Fruit fly (Drosophila melanogaster) whole organism, embryonic: Measurements from ENCODE around the gene CG1965.

ENCODE experiments used
- Antp ChIP-seq: fragments of 200-800 bp; sonication (Bioruptor generic); optimal IDR thresholded peaks from 3 replicates; lab custom pipeline; 2016; ENCODE audit warnings: missing biosample characterization, missing genetic modification characterization
- CG10147 ChIP-seq: fragments of 200-800 bp; sonication (Bioruptor generic); optimal IDR thresholded peaks from 2 replicates; lab custom pipeline; 2019; ENCODE audit warnings: missing biosample characterization, mild to moderate bottlenecking, missing genetic modification characterization, moderate library complexity
- CG10654 ChIP-seq: fragments of 200-800 bp; sonication (Bioruptor generic); optimal IDR thresholded peaks from 2 replicates; lab custom pipeline; 2016; ENCODE audit warnings: missing biosample characterization, missing genetic modification characterization
- CG11723 ChIP-seq: fragments of 200-800 bp; sonication (Bioruptor generic); optimal IDR thresholded peaks from 2 replicates; lab custom pipeline; 2017; ENCODE audit warnings: missing biosample characterization, mild to moderate bottlenecking, missing genetic modification characterization
- CG12299 ChIP-seq: fragments of 200-800 bp; sonication (Bioruptor generic); optimal IDR thresholded peaks from 2 replicates; lab custom pipeline; 2018; ENCODE audit warnings: missing biosample characterization, mild to moderate bottlenecking, missing genetic modification characterization
- CG13894 ChIP-seq: fragments of 200-800 bp; sonication (Bioruptor generic); optimal IDR thresholded peaks from 3 replicates; lab custom pipeline; 2018; ENCODE audit warnings: missing biosample characterization, mild to moderate bottlenecking, missing genetic modification characterization, moderate library complexity
- CG14014 ChIP-seq: fragments of 200-800 bp; sonication (Bioruptor generic); IDR thresholded peaks from 2 replicates; pipeline ENCODE4 v1.3.6; 2022; ENCODE audit warnings: missing biosample characterization, missing genetic modification characterization
- CG14710 ChIP-seq: fragments of 200-800 bp; sonication (Bioruptor generic); optimal IDR thresholded peaks from 3 replicates; lab custom pipeline; 2019; ENCODE audit warnings: missing biosample characterization, mild to moderate bottlenecking, missing genetic modification characterization, moderate library complexity
- CG1529 ChIP-seq: fragments of 200-800 bp; sonication (Bioruptor generic); optimal IDR thresholded peaks from 3 replicates; lab custom pipeline; 2018; ENCODE audit warnings: missing biosample characterization, missing genetic modification characterization
- CG15479 ChIP-seq: fragments of 200-800 bp; sonication (Bioruptor generic); optimal IDR thresholded peaks from 3 replicates; lab custom pipeline; 2019; ENCODE audit warnings: missing biosample characterization, mild to moderate bottlenecking, missing genetic modification characterization, moderate library complexity
- CG15514 ChIP-seq: fragments of 200-800 bp; sonication (Bioruptor generic); optimal IDR thresholded peaks from 3 replicates; lab custom pipeline; 2017; ENCODE audit warnings: missing biosample characterization, missing genetic modification characterization, mild to moderate bottlenecking, moderate library complexity, missing genetic modification reagents
- CG2678 ChIP-seq: fragments of 200-800 bp; sonication (Bioruptor generic); optimal IDR thresholded peaks from 3 replicates; lab custom pipeline; 2019; ENCODE audit warnings: missing biosample characterization, mild to moderate bottlenecking, missing genetic modification characterization, moderate library complexity
- CG2889 ChIP-seq: fragments of 200-800 bp; sonication (Bioruptor generic); IDR thresholded peaks from 3 replicates; pipeline ENCODE4 v1.3.6; 2022; ENCODE audit warnings: missing biosample characterization, missing genetic modification characterization
- CG3726 ChIP-seq: fragments of 200-800 bp; sonication (Bioruptor generic); IDR thresholded peaks from 3 replicates; pipeline ENCODE4, ENCODE4 v1.3.6; 2022; ENCODE audit warnings: missing biosample characterization, missing genetic modification characterization
- CG7271 ChIP-seq: fragments of 200-800 bp; sonication (Bioruptor generic); optimal IDR thresholded peaks from 2 replicates; lab custom pipeline; 2018; ENCODE audit warnings: missing biosample characterization, mild to moderate bottlenecking, missing genetic modification characterization, moderate library complexity
- CG7357 ChIP-seq: fragments of 200-800 bp; sonication (Bioruptor generic); IDR thresholded peaks from 3 replicates; pipeline ENCODE4 v1.3.6; 2022; ENCODE audit warnings: missing biosample characterization, missing genetic modification characterization
- CG7963 ChIP-seq: fragments of 200-800 bp; sonication (Bioruptor generic); IDR thresholded peaks from 3 replicates; pipeline ENCODE4 v1.3.6; 2022; ENCODE audit warnings: missing biosample characterization, missing genetic modification characterization; ENCODE audit not compliant: partially characterized antibody
- CG8388 ChIP-seq: fragments of 200-800 bp; sonication (Bioruptor generic); optimal IDR thresholded peaks from 2 replicates; lab custom pipeline; 2019; ENCODE audit warnings: missing biosample characterization, mild to moderate bottlenecking, missing genetic modification characterization, moderate library complexity
- CG9797 ChIP-seq: fragments of 200-800 bp; sonication (Bioruptor generic); optimal IDR thresholded peaks from 3 replicates; lab custom pipeline; 2018; ENCODE audit warnings: missing biosample characterization, mild to moderate bottlenecking, missing genetic modification characterization
- CrebB ChIP-seq: fragments of 200-800 bp; sonication (Bioruptor generic); optimal IDR thresholded peaks from 3 replicates; lab custom pipeline; 2018; ENCODE audit warnings: missing biosample characterization, mild to moderate bottlenecking, missing genetic modification characterization
- Dip2 ChIP-seq: fragments of 200-800 bp; sonication (Bioruptor generic); IDR thresholded peaks from 2 replicates; pipeline ENCODE4 v1.3.6; 2022; ENCODE audit warnings: missing biosample characterization, missing genetic modification characterization
- Dref ChIP-seq: fragments of 200-800 bp; sonication (Bioruptor generic); IDR thresholded peaks from 2 replicates; pipeline ENCODE4 v1.3.6; 2022; ENCODE audit warnings: missing biosample characterization, missing genetic modification characterization
- Gug ChIP-seq: fragments of 200-800 bp; sonication (Bioruptor generic); IDR thresholded peaks from 4 replicates; pipeline ENCODE4 v1.3.6; 2022; ENCODE audit warnings: missing biosample characterization, missing genetic modification characterization
- Kr ChIP-seq: fragments of 200-800 bp; sonication (Bioruptor generic); optimal IDR thresholded peaks from 2 replicates; lab custom pipeline; 2017; ENCODE audit warnings: missing biosample characterization, mild to moderate bottlenecking, missing genetic modification characterization
- Side ChIP-seq: fragments of 200-800 bp; sonication (Bioruptor generic); optimal IDR thresholded peaks from 2 replicates; lab custom pipeline; 2016; ENCODE audit warnings: missing biosample characterization, missing genetic modification characterization
- Trl ChIP-seq, 3 experiments: fragments of >200 bp in 2 of 3; fragments of 200-800 bp in 1 of 3; sonication (Bioruptor generic) in 1 of 3; optimal IDR thresholded peaks; 2 replicates in 1 of 3; 3 replicates in 2 of 3; lab custom pipeline; 2016 to 2017; ENCODE audit warnings: missing biosample characterization in 1 of 3, missing genetic modification characterization in 1 of 3
- ac ChIP-seq: fragments of 200-800 bp; sonication (Bioruptor generic); optimal IDR thresholded peaks from 3 replicates; lab custom pipeline; 2017; ENCODE audit warnings: missing biosample characterization, mild to moderate bottlenecking, missing genetic modification characterization
- aop ChIP-seq: fragments of 200-800 bp; sonication (Bioruptor generic); IDR thresholded peaks from 2 replicates; pipeline ENCODE4 v1.3.6; 2022; ENCODE audit warnings: missing biosample characterization, missing genetic modification characterization
- bbx ChIP-seq: fragments of 200-800 bp; sonication (Bioruptor generic); IDR thresholded peaks from 2 replicates; pipeline ENCODE4 v1.3.6; 2022; ENCODE audit warnings: missing biosample characterization, missing genetic modification characterization; ENCODE audit not compliant: partially characterized antibody
- cg ChIP-seq: fragments of 200-800 bp; sonication (Bioruptor generic); optimal IDR thresholded peaks from 3 replicates; lab custom pipeline; 2019; ENCODE audit warnings: missing biosample characterization, mild to moderate bottlenecking, missing genetic modification characterization, moderate library complexity
- chinmo ChIP-seq: fragments of 200-800 bp; sonication (Bioruptor generic); IDR thresholded peaks from 4 replicates; pipeline ENCODE4 v1.3.6; 2022; ENCODE audit warnings: missing biosample characterization, missing genetic modification characterization; ENCODE audit not compliant: partially characterized antibody
- croc ChIP-seq: fragments of 200-800 bp; sonication (Bioruptor generic); conservative IDR thresholded peaks from 3 replicates; pipeline ENCODE4 v1.3.6; 2022; ENCODE audit warnings: missing biosample characterization, missing genetic modification characterization
- ewg ChIP-seq: fragments of 200-800 bp; sonication (Bioruptor generic); optimal IDR thresholded peaks from 3 replicates; lab custom pipeline; 2017; ENCODE audit warnings: mild to moderate bottlenecking, missing biosample characterization, missing genetic modification reagents, missing genetic modification characterization
- fu2 ChIP-seq: fragments of 200-800 bp; sonication (Bioruptor generic); optimal IDR thresholded peaks from 2 replicates; lab custom pipeline; 2016; ENCODE audit warnings: missing biosample characterization, missing genetic modification characterization
- hth ChIP-seq: fragments of >200 bp; optimal IDR thresholded peaks from 2 replicates; lab custom pipeline; 2017; ENCODE audit warnings: inconsistent platforms
- insv ChIP-seq, 2 experiments: fragments of 200-800 bp; sonication (Bioruptor generic); optimal IDR thresholded peaks; 3 replicates each; lab custom pipeline; 2016 to 2018; ENCODE audit warnings: missing biosample characterization in 2 of 2, missing genetic modification characterization in 2 of 2
- knrl ChIP-seq: fragments of 200-800 bp; sonication (Bioruptor generic); IDR thresholded peaks from 3 replicates; pipeline ENCODE4 v1.3.6; 2022; ENCODE audit warnings: missing biosample characterization, missing genetic modification characterization; ENCODE audit not compliant: partially characterized antibody
- lbe ChIP-seq: fragments of 200-800 bp; sonication (Bioruptor generic); optimal IDR thresholded peaks from 2 replicates; lab custom pipeline; 2016; ENCODE audit warnings: missing biosample characterization, mild to moderate bottlenecking, missing genetic modification characterization
- mirr ChIP-seq: fragments of 200-800 bp; sonication (Bioruptor generic); optimal IDR thresholded peaks from 3 replicates; lab custom pipeline; 2018; ENCODE audit warnings: missing biosample characterization, mild to moderate bottlenecking, missing genetic modification characterization
- nau ChIP-seq: fragments of 200-800 bp; sonication (Bioruptor generic); optimal IDR thresholded peaks from 3 replicates; lab custom pipeline; 2017; ENCODE audit warnings: missing biosample characterization, mild to moderate bottlenecking, missing genetic modification characterization, missing genetic modification reagents
- nmo ChIP-seq: fragments of 200-800 bp; sonication (Bioruptor generic); optimal IDR thresholded peaks from 2 replicates; lab custom pipeline; 2018; ENCODE audit warnings: missing biosample characterization, mild to moderate bottlenecking, missing genetic modification characterization, moderate library complexity
- pan ChIP-seq, 4 experiments: fragments of >200 bp in 3 of 4; fragments of 200-800 bp in 1 of 4; sonication (Bioruptor generic) in 1 of 4; optimal IDR thresholded peaks in 3 of 4; IDR thresholded peaks in 1 of 4; 2 replicates each; pipeline versions ENCODE4 v1.3.6 to Lab custom; 2017 to 2022; ENCODE audit warnings: missing biosample characterization in 2 of 4, missing genetic modification characterization in 2 of 4, mixed read lengths in 1 of 4
- pb ChIP-seq: fragments of 200-800 bp; sonication (Bioruptor generic); optimal IDR thresholded peaks from 3 replicates; lab custom pipeline; 2016; ENCODE audit warnings: missing biosample characterization, missing genetic modification characterization
- pho ChIP-seq: fragments of 200-800 bp; sonication (Bioruptor generic); optimal IDR thresholded peaks from 2 replicates; lab custom pipeline; 2016; ENCODE audit warnings: missing biosample characterization, missing genetic modification characterization
- pita ChIP-seq: fragments of 200-800 bp; sonication (Bioruptor generic); optimal IDR thresholded peaks from 2 replicates; lab custom pipeline; 2017; ENCODE audit warnings: missing biosample characterization, mild to moderate bottlenecking, missing genetic modification characterization
- row ChIP-seq: fragments of 200-800 bp; sonication (Bioruptor generic); IDR thresholded peaks from 3 replicates; pipeline ENCODE4 v1.3.6; 2022; ENCODE audit warnings: missing biosample characterization, missing genetic modification characterization
- sisA ChIP-seq: fragments of 200-800 bp; sonication (Bioruptor generic); IDR thresholded peaks from 2 replicates; pipeline ENCODE4 v1.3.6; 2022; ENCODE audit warnings: missing biosample characterization, missing genetic modification characterization
- wek ChIP-seq: fragments of 200-800 bp; sonication (Bioruptor generic); optimal IDR thresholded peaks from 3 replicates; lab custom pipeline; 2018; ENCODE audit warnings: missing biosample characterization, mild to moderate bottlenecking, missing genetic modification characterization, moderate library complexity
- zen2 ChIP-seq: fragments of 200-800 bp; sonication (Bioruptor generic); IDR thresholded peaks from 3 replicates; pipeline ENCODE4 v1.3.6; 2022; ENCODE audit warnings: missing biosample characterization, missing genetic modification characterization; ENCODE audit not compliant: partially characterized antibody

Gene CG1965

DNA sequence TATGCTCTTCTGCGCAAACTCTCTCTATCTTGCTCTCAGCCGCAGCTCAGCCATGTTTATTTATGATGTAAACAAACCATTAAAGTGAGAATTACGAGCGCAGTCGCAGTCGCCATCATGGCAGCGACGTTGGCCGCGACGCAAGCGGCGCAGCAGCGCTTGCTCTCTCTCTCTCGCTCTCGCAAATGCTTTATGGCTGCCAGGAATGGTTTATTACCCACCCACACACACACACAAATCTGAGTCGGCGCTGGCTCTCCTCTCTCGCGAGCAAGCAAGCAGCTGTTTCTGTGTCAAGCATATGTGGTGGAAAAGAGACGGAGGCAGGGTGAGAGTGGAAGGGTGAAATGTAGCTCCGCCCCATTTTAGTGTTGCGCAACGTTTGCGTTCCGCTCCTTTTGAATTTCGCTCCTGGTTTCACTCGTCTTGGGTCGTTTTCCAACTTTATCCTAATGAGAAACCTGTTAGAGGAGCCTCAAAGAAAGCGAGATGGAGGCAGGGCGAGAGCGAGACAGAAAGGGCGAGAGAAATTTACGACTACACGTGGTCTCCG is 29.9 kb upstream of the CG1965 start (continued):
- TF ChIP-seq CG13894 (peak; percentile 18), CG14710 (tag; lab: Kevin White, UChicago) (no peak), knrl (GFP tag; lab: Robert Waterston, UW) (no peak), CG9797 (no peak), Antp (GFP tag; lab: Kevin White, UChicago) (peak; percentile 40), CG7357 (GFP tag; lab: Robert Waterston, UW) (no peak), Kr (peak; percentile 100), CG7963 (GFP tag; lab: Robert Waterston, UW) (no peak), bbx (GFP tag; lab: Robert Waterston, UW) (no peak; the same call in none of the 2 replicates), CG15479 (peak; percentile 93), Trl (optimal IDR thresholded peaks at IDR 0.05; lab: Kevin White, UChicago) (peak; percentile 87 to 91), Trl (GFP tag; optimal IDR thresholded peaks at IDR 0.05; lab: Kevin White, UChicago) (peak; percentile 46), CG1529 (no peak), CG7271 (tag; lab: Kevin White, UChicago) (no peak), CG2889 (GFP tag; lab: Robert Waterston, UW) (no peak), Dip2 (GFP tag; lab: Robert Waterston, UW) (no peak), Side (GFP tag; lab: Kevin White, UChicago) (no peak), CG3726 (no peak), CG8388 (GFP tag; lab: Kevin White, UChicago) (no peak), CG10147 (GFP tag; lab: Kevin White, UChicago) (no peak), fu2 (no peak), CG15514 (GFP tag; lab: Kevin White, UChicago) (no peak), chinmo (GFP tag; lab: Robert Waterston, UW) (peak; percentile 89; the same call in 1 of the 4 replicates), nau (GFP tag; lab: Kevin White, UChicago) (peak; percentile 64), lbe (peak; percentile 35), aop (GFP tag; lab: Robert Waterston, UW) (no peak), wek (GFP tag; lab: Kevin White, UChicago) (peak; percentile 28), CG10654 (no peak), ac (GFP tag; lab: Kevin White, UChicago) (peak; percentile 91), pita (GFP tag; lab: Kevin White, UChicago) (no peak), Gug (GFP tag; lab: Robert Waterston, UW) (no peak), nmo (GFP tag; lab: Kevin White, UChicago) (peak; percentile 37), CrebB (tag; lab: Kevin White, UChicago) (peak; percentile 35), row (GFP tag; lab: Robert Waterston, UW) (no peak; the same call in 2 of the 3 replicates), CG2678 (tag; lab: Kevin White, UChicago) (no peak), hth (lab: Kevin White, UChicago) (peak; percentile 82), sisA (GFP tag; lab: Robert Waterston, UW) (no peak), Dref (no peak), pb (no peak), ewg (peak; percentile 98), zen2 (GFP tag; lab: Robert Waterston, UW) (peak; percentile 56; the same call in 1 of the 3 replicates), pan (optimal IDR thresholded peaks at IDR 0.05; lab: Kevin White, UChicago) (no peak), pan (GFP tag; optimal IDR thresholded peaks at IDR 0.05 in 1 of 2, IDR thresholded peaks at IDR 0.05 in 1 of 2) (no peak), CG12299 (tag; lab: Kevin White, UChicago) (no peak), mirr (GFP tag; lab: Kevin White, UChicago) (peak; percentile 0), cg (peak; percentile 96), insv (GFP tag; optimal IDR thresholded peaks at IDR 0.05; lab: Kevin White, UChicago) (peak in 1 of 2 experiments; percentile 73), pho (peak; percentile 3), CG11723 (no peak), CG14014 (GFP tag; lab: Robert Waterston, UW) (no peak), croc (GFP tag; lab: Robert Waterston, UW) (no peak)
